Worm (Caenorhabditis elegans) whole organism, L3 larva: Measurements from ENCODE around the gene F11A5.17.

Source experiments
- R02D3.7 ChIP-seq: fragments of 150-350 bp; optimal IDR thresholded peaks from 2 replicates; lab custom pipeline; 2014; ENCODE audit warnings: missing biosample characterization, missing genetic modification characterization
- ZK546.5 ChIP-seq: sonication (generic microtip); optimal IDR thresholded peaks from 2 replicates; lab custom pipeline; 2017; ENCODE audit warnings: missing biosample characterization, missing genetic modification characterization
- aly-2 ChIP-seq: fragments of 150-350 bp; optimal IDR thresholded peaks from 2 replicates; lab custom pipeline; 2014; ENCODE audit warnings: missing biosample characterization, missing genetic modification characterization
- ceh-82 ChIP-seq: fragments of 150-350 bp; optimal IDR thresholded peaks from 2 replicates; lab custom pipeline; 2014; ENCODE audit warnings: missing biosample characterization, missing genetic modification characterization
- ceh-9 ChIP-seq: sonication (generic microtip); optimal IDR thresholded peaks from 2 replicates; lab custom pipeline; 2018; ENCODE audit warnings: missing biosample characterization, missing genetic modification characterization
- daf-12 ChIP-seq: fragments of 150-350 bp; optimal IDR thresholded peaks from 2 replicates; lab custom pipeline; 2014; ENCODE audit warnings: missing biosample characterization, missing genetic modification reagents, missing genetic modification characterization
- egl-27 ChIP-seq: sonication (generic microtip); optimal IDR thresholded peaks from 4 replicates; lab custom pipeline; 2017; ENCODE audit warnings: missing biosample characterization, missing genetic modification reagents, missing genetic modification characterization
- egl-5 ChIP-seq: fragments of 150-350 bp; optimal IDR thresholded peaks from 2 replicates; lab custom pipeline; 2017; ENCODE audit warnings: missing biosample characterization, missing genetic modification reagents, missing genetic modification characterization, inconsistent platforms
- elt-2 ChIP-seq: sonication (generic microtip); optimal IDR thresholded peaks from 2 replicates; lab custom pipeline; 2016; ENCODE audit warnings: missing genetic modification reagents, mild to moderate bottlenecking, missing genetic modification characterization, missing compliant biosample characterization
- elt-3 ChIP-seq, 3 experiments: fragments of 150-350 bp in 1 of 3; sonication (generic microtip) in 2 of 3; optimal IDR thresholded peaks; 2 replicates in 2 of 3; 4 replicates in 1 of 3; lab custom pipeline; 2014 to 2017; ENCODE audit warnings: missing biosample characterization in 3 of 3, missing genetic modification characterization in 3 of 3
- fkh-10 ChIP-seq: sonication (generic microtip); optimal IDR thresholded peaks from 2 replicates; lab custom pipeline; 2017; ENCODE audit warnings: missing biosample characterization, missing genetic modification reagents, missing genetic modification characterization
- fkh-2 ChIP-seq: fragments of 150-350 bp; optimal IDR thresholded peaks from 2 replicates; lab custom pipeline; 2014; ENCODE audit warnings: missing biosample characterization, missing genetic modification reagents, missing genetic modification characterization
- hmg-11 ChIP-seq: sonication (generic microtip); optimal IDR thresholded peaks from 2 replicates; lab custom pipeline; 2016; ENCODE audit warnings: missing genetic modification characterization, missing compliant biosample characterization
- lin-39 ChIP-seq: fragments of 150-350 bp; optimal IDR thresholded peaks from 2 replicates; lab custom pipeline; 2018; ENCODE audit warnings: missing biosample characterization, missing genetic modification reagents, missing genetic modification characterization
- lsy-12 ChIP-seq: sonication (generic microtip); optimal IDR thresholded peaks from 2 replicates; lab custom pipeline; 2016; ENCODE audit warnings: mild to moderate bottlenecking, missing genetic modification characterization, missing compliant biosample characterization
- mdl-1 ChIP-seq: fragments of 150-350 bp; optimal IDR thresholded peaks from 2 replicates; lab custom pipeline; 2014; ENCODE audit warnings: missing biosample characterization, missing genetic modification characterization
- nfya-1 ChIP-seq: sonication (generic microtip); optimal IDR thresholded peaks from 2 replicates; lab custom pipeline; 2017; ENCODE audit warnings: missing genetic modification characterization, mild to moderate bottlenecking, missing compliant biosample characterization, antibody characterized with exemption, moderate library complexity; ENCODE audit not compliant: insufficient read depth
- nhr-11 ChIP-seq: fragments of 150-350 bp; optimal IDR thresholded peaks from 2 replicates; lab custom pipeline; 2014; ENCODE audit warnings: missing biosample characterization, missing genetic modification characterization
- nhr-12 ChIP-seq: fragments of 150-350 bp; optimal IDR thresholded peaks from 2 replicates; lab custom pipeline; 2014; ENCODE audit warnings: missing biosample characterization, missing genetic modification characterization
- nhr-23 ChIP-seq: fragments of 150-350 bp; optimal IDR thresholded peaks from 2 replicates; lab custom pipeline; 2014; ENCODE audit warnings: missing biosample characterization, missing genetic modification reagents, missing genetic modification characterization
- nhr-237 ChIP-seq: fragments of 150-350 bp; optimal IDR thresholded peaks from 2 replicates; lab custom pipeline; 2014; ENCODE audit warnings: missing biosample characterization, missing genetic modification characterization
- nhr-25 ChIP-seq: sonication (generic microtip); optimal IDR thresholded peaks from 2 replicates; lab custom pipeline; 2017; ENCODE audit warnings: missing biosample characterization, missing genetic modification characterization
- nhr-43 ChIP-seq: sonication (generic microtip); optimal IDR thresholded peaks from 2 replicates; lab custom pipeline; 2016; ENCODE audit warnings: mild to moderate bottlenecking, missing genetic modification characterization, missing compliant biosample characterization; ENCODE audit not compliant: poor library complexity, severe bottlenecking
- nhr-76 ChIP-seq: fragments of 150-350 bp; sonication (generic microtip); optimal IDR thresholded peaks from 5 replicates; lab custom pipeline; 2014; ENCODE audit warnings: missing biosample characterization, missing genetic modification characterization
- pha-4 ChIP-seq: fragments of 150-350 bp; optimal IDR thresholded peaks from 2 replicates; lab custom pipeline; 2014; ENCODE audit warnings: missing biosample characterization, missing genetic modification reagents, missing genetic modification characterization
- pqm-1 ChIP-seq: fragments of 150-350 bp; optimal IDR thresholded peaks from 2 replicates; lab custom pipeline; 2017; ENCODE audit warnings: missing biosample characterization, missing genetic modification characterization, inconsistent platforms
- sea-2 ChIP-seq: fragments of 150-350 bp; sonication (generic microtip); optimal IDR thresholded peaks from 4 replicates; lab custom pipeline; 2014; ENCODE audit warnings: missing biosample characterization, missing genetic modification reagents, missing genetic modification characterization
- skn-1 ChIP-seq: fragments of 150-350 bp; optimal IDR thresholded peaks from 2 replicates; lab custom pipeline; 2014; ENCODE audit warnings: missing biosample characterization, missing genetic modification characterization
- tbx-2 ChIP-seq: sonication (generic microtip); optimal IDR thresholded peaks from 2 replicates; lab custom pipeline; 2016; ENCODE audit warnings: mild to moderate bottlenecking, missing genetic modification characterization, missing compliant biosample characterization
- unc-39 ChIP-seq: sonication (generic microtip); optimal IDR thresholded peaks from 4 replicates; lab custom pipeline; 2017; ENCODE audit warnings: missing biosample characterization, missing genetic modification characterization
- unc-62 ChIP-seq: fragments of 150-350 bp; sonication (generic microtip); optimal IDR thresholded peaks from 4 replicates; lab custom pipeline; 2014; ENCODE audit warnings: missing biosample characterization, missing genetic modification reagents, missing genetic modification characterization
- zag-1 ChIP-seq: fragments of 150-350 bp; optimal IDR thresholded peaks from 2 replicates; lab custom pipeline; 2014; ENCODE audit warnings: missing biosample characterization, missing genetic modification characterization
- ztf-11 ChIP-seq: fragments of 150-350 bp; optimal IDR thresholded peaks from 2 replicates; lab custom pipeline; 2014; ENCODE audit warnings: missing biosample characterization, missing genetic modification characterization
- ztf-4 ChIP-seq: fragments of 150-350 bp; optimal IDR thresholded peaks from 2 replicates; lab custom pipeline; 2014; ENCODE audit warnings: missing biosample characterization, missing genetic modification characterization

Gene F11A5.17

DNA sequence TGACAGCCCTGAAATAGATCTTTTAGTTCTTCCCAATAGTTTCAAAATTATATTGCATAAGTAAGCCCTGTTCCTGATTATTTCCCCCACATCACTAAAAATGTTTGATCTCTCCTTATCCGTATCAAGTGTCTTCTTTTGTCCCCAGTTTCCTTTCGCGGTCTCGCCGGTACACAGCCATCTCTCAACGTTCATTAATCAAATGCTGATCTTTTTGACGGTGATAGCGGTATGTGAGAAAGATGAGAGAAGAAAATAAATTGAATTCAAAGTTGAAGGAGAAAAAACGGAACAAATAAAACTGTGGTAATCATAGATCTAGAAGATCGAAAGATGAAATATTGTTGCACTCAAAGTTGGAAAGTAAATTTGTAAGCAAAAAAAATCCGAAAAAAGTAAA, 9.9 kb downstream of the F11A5.17 start:
- TF ChIP-seq nhr-43 (tag; lab: Kevin White, UChicago) = peak; percentile 26
- TF ChIP-seq ztf-11 = no peak
- TF ChIP-seq, all 47 proteins: peak for 1

- no peak for TF ChIP-seq lsy-12
- no peak for TF ChIP-seq zag-1 (tag; lab: Kevin White, UChicago)
- peak in 2 of 3 experiments; percentile 26 to 43 for TF ChIP-seq elt-3 (tag; optimal IDR thresholded peaks at IDR 0.05; lab: Kevin White, UChicago)
- TF ChIP-seq nhr-25 (tag; lab: Kevin White, UChicago) = peak; percentile 14
- TF ChIP-seq nhr-43 (tag; lab: Kevin White, UChicago) = peak; percentile 93
- TF ChIP-seq nhr-23 (tag; lab: Kevin White, UChicago) = peak; percentile 39
These were observed 11.5 kb downstream of the F11A5.17 start for ce11 chrV:16213323-16213722.

- no peak for TF ChIP-seq skn-1 (tag; lab: Kevin White, UChicago)
- no peak for TF ChIP-seq lin-39 (tag; lab: Kevin White, UChicago)
- TF ChIP-seq fkh-10 (GFP tag; lab: Kevin White, UChicago) = no peak
These were observed 12.7 kb downstream of the F11A5.17 start, which contains the start of gene F11A5.9 for ce11 chrV:16214505-16214904. F11A5.9 (plus strand) TSS chrV:16214890.

DNA sequence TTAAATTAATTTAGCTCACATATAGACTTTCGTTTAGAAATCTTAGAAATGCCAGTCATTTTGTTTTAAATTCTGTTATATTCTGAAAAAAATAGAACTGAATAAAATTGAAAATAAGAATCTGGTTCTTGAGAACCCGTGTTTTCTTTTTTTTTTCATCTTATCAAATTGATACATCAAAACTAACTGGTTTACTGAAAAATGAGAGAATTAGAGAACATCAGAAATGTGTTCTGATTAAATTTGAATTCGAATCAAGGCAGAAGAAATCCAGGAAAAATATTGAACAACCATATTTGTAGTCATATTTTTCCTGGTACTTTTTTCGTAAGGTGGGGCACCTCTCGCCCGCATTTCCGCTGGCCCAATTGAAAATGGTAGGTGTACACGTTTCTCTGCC, 16.7 kb downstream of the F11A5.17 start, which contains the start of gene F11A5.15:
Gene F11A5.15, minus strand, starts transcription at position 101 of the 400 bp plus-strand sequence.
- TF ChIP-seq fkh-2 = no peak
- no peak for TF ChIP-seq nhr-25 (tag; lab: Kevin White, UChicago)
- TF ChIP-seq egl-5 (tag; lab: Kevin White, UChicago) = no peak
- no peak for TF ChIP-seq nhr-12 (tag; lab: Kevin White, UChicago)
- TF ChIP-seq nhr-11 (tag; lab: Kevin White, UChicago) = no peak
- no peak for TF ChIP-seq aly-2 (tag; lab: Kevin White, UChicago)
- TF ChIP-seq daf-12 = no peak
- TF ChIP-seq unc-39 = no peak
- no peak for TF ChIP-seq ztf-11
- TF ChIP-seq sea-2 (GFP tag; lab: Kevin White, UChicago) = no peak
- no peak for TF ChIP-seq pha-4
- no peak for TF ChIP-seq hmg-11 (tag; lab: Kevin White, UChicago)
- TF ChIP-seq ceh-9 = no peak
- no peak for TF ChIP-seq elt-2 (tag; lab: Kevin White, UChicago)
- TF ChIP-seq nfya-1 = no peak
- no peak for TF ChIP-seq nhr-76
- no peak for TF ChIP-seq nhr-237 (tag; lab: Kevin White, UChicago)
- TF ChIP-seq skn-1 (tag; lab: Kevin White, UChicago) = no peak

DNA sequence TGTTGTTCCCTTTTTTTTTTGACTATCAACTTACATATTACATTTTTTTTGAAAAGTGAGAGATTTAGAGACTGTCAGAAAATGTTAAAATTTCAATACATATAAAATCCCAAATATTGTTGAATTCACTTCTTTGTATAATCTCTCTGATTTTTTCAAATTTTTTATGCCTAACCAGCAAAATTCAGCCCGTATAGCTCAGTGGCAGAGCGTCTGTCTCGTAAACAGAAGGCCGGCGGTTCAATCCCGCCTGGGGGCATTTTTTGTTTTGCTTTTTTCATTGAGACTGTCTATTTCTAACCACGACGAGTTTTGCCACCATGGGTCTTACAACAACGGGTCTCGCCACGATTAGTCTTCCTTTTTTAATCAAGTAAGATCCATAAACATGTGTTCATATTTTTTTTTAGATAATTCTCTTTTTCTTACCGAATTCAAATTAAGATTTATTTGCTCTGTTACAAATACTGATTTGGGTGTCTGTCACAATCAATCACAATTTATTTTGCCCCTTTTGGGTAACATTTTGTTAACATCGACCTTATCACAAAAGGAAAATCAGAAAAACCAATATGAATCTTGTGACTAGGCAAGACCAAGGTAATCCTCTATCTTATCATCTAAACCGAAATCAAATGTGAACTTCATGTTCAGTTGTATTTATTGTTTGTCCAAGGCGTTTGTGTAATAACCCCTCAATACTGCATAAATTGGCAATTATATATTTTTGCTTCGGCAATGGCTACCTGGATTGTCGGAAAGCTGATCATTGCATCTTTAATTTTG, 17.3 kb downstream of the F11A5.17 start, which contains the start of gene glc-1:
Gene glc-1, plus strand, starts transcription at position 663 of the 786 bp plus-strand sequence.
- TF ChIP-seq unc-39 (no peak), ztf-4 (no peak), nhr-12 (tag; lab: Kevin White, UChicago) (no peak), pqm-1 (tag; lab: Kevin White, UChicago) (peak; percentile 10), mdl-1 (no peak), elt-2 (tag; lab: Kevin White, UChicago) (peak; percentile 40)

ce11 chrV:16220020-16220419, 18.2 kb downstream of the F11A5.17 start:
- no peak for TF ChIP-seq ceh-82 (tag; lab: Kevin White, UChicago)

DNA sequence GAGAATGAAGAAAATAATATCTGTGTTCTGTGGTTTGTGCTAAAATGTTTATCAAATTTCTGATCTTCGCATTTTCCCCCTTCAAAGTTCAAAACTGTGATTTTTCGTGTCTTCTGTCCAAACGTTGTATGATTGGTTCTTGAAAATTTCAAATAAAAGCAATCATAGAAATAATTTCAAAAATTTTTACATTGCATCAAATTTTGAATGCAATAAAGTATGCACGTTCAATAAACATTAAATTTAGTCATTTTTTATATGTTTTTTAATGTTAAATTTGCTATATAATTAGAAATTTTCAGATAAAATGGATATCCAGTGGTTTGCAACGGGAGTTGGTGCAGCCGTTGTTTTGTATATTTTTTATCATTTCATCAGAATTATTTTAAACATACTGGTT, 22.2 kb downstream of the F11A5.17 start, which contains the start of gene stdh-2:
Gene stdh-2, plus strand, starts transcription at position 301 of the 400 bp plus-strand sequence.
- TF ChIP-seq ztf-11 = no peak
- no peak for TF ChIP-seq daf-12
- no peak for TF ChIP-seq nhr-12 (tag; lab: Kevin White, UChicago)
- no peak for TF ChIP-seq R02D3.7 (tag; lab: Kevin White, UChicago)
- no peak for TF ChIP-seq unc-62 (GFP tag; lab: Kevin White, UChicago)
- TF ChIP-seq egl-27 (tag; lab: Kevin White, UChicago) = no peak
- no peak for TF ChIP-seq nhr-11 (tag; lab: Kevin White, UChicago)
- no peak for TF ChIP-seq ZK546.5 (tag; lab: Kevin White, UChicago)
- TF ChIP-seq tbx-2 (tag; lab: Kevin White, UChicago) = no peak
